Worm (Caenorhabditis elegans): ENCODE data around the gene dhhc-4.

DNA sequence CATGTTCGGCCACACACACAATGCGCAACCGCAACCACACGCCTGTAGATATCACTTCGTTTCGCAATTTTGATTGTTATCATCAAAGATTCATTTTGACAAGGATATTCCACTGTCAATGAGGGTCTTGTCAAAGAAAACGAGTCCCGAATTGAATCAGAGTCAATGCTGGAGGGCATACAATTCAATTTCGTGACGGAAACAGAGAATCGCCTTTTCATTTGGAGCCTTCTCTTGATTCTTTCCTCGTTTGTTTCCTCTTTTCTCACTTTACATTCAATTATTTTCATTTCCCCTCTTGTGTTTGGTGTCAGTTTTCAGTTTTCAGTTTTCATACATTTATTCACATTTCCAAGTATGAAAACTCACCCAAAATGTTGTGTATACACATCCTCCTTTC lies 240 bp downstream of the dhhc-4 start:
- TF ChIP-seq dao-5 (tag; optimal IDR thresholded peaks at IDR 0.05) = no peak
- TF ChIP-seq him-1 (tag; optimal IDR thresholded peaks at IDR 0.05) = no peak
- no peak for TF ChIP-seq W03F9.2 (tag; optimal IDR thresholded peaks at IDR 0.05)
